Worm (Caenorhabditis elegans): Measurements from ENCODE around the gene F13B9.2.

DNA sequence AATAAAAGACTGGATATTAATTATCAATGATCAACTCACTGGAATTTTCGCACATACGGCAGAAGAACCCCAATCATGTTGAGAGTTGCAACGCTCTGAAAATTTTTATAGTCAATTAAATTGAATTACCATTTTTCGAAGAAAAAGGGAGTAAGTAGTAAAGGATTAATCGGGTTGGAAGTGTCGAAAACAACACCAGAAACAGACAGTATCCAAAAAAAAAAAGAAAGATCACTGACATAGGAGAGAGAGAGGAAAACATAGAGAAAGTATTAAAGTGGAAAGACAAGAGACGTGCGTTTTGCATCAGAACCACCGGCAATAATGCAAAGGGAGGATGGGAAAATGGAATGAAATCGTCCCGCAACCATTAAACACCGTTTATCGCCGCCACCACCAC is 16.8 kb downstream of the F13B9.2 start, which contains the start of gene inx-5:
- no peak for TF ChIP-seq cog-1 (tag; optimal IDR thresholded peaks at IDR 0.05)
- TF ChIP-seq ztf-23 (GFP tag; IDR thresholded peaks at IDR 0.05): no peak
- TF ChIP-seq T22C8.4 (GFP tag; IDR thresholded peaks at IDR 0.05): no peak
- TF ChIP-seq ref-1 (GFP tag; conservative IDR thresholded peaks at IDR 0.05): no peak
- no peak for TF ChIP-seq ztf-29 (GFP tag; IDR thresholded peaks at IDR 0.05)
- no peak for TF ChIP-seq med-1 (GFP tag; optimal IDR thresholded peaks at IDR 0.05; ENCODE audit: insufficient read depth)
- no peak for TF ChIP-seq flt-1 (GFP tag; IDR thresholded peaks at IDR 0.05)
- TF ChIP-seq tab-1 (GFP tag; IDR thresholded peaks at IDR 0.05): no peak

Measured in whole organism, midembryonic.